Fruit fly (Drosophila melanogaster) whole organism, embryonic: ENCODE data around the gene LUBEL.

Experiments
- BEAF-32 ChIP-seq: fragments of 200-800 bp; sonication (Bioruptor generic); optimal IDR thresholded peaks from 3 replicates; lab custom pipeline; 2017; ENCODE audit warnings: missing biosample characterization, missing genetic modification characterization, mild to moderate bottlenecking, moderate library complexity, missing genetic modification reagents
- CG10209 ChIP-seq: fragments of 200-800 bp; sonication (Bioruptor generic); optimal IDR thresholded peaks from 3 replicates; lab custom pipeline; 2017; ENCODE audit warnings: missing biosample characterization, mild to moderate bottlenecking, missing genetic modification characterization, missing genetic modification reagents
- CG12769 ChIP-seq: fragments of 200-800 bp; sonication (Bioruptor generic); optimal IDR thresholded peaks from 2 replicates; lab custom pipeline; 2019; ENCODE audit warnings: missing biosample characterization, mild to moderate bottlenecking, missing genetic modification characterization, moderate library complexity
- CG13624 ChIP-seq: fragments of 200-800 bp; sonication (Bioruptor generic); optimal IDR thresholded peaks from 2 replicates; lab custom pipeline; 2016; ENCODE audit warnings: missing biosample characterization, missing genetic modification characterization
- CG14710 ChIP-seq: fragments of 200-800 bp; sonication (Bioruptor generic); optimal IDR thresholded peaks from 3 replicates; lab custom pipeline; 2019; ENCODE audit warnings: missing biosample characterization, mild to moderate bottlenecking, missing genetic modification characterization, moderate library complexity
- CG15073 ChIP-seq: fragments of 200-800 bp; sonication (Bioruptor generic); optimal IDR thresholded peaks from 2 replicates; lab custom pipeline; 2016; ENCODE audit warnings: missing biosample characterization, missing genetic modification characterization
- CG15479 ChIP-seq: fragments of 200-800 bp; sonication (Bioruptor generic); optimal IDR thresholded peaks from 3 replicates; lab custom pipeline; 2019; ENCODE audit warnings: missing biosample characterization, mild to moderate bottlenecking, missing genetic modification characterization, moderate library complexity
- CG17568 ChIP-seq: fragments of 200-800 bp; sonication (Bioruptor generic); optimal IDR thresholded peaks from 2 replicates; lab custom pipeline; 2018; ENCODE audit warnings: missing biosample characterization, mild to moderate bottlenecking, missing genetic modification characterization, moderate library complexity
- CG1792 ChIP-seq: fragments of 200-800 bp; sonication (Bioruptor generic); optimal IDR thresholded peaks from 2 replicates; lab custom pipeline; 2016; ENCODE audit warnings: missing biosample characterization, missing genetic modification characterization
- CG2129 ChIP-seq: fragments of 200-800 bp; sonication (Bioruptor generic); IDR thresholded peaks from 2 replicates; pipeline ENCODE4 v1.3.6; 2022; ENCODE audit warnings: missing biosample characterization, missing genetic modification characterization; ENCODE audit not compliant: partially characterized antibody
- CG2875 ChIP-seq: fragments of 200-800 bp; sonication (Bioruptor generic); optimal IDR thresholded peaks from 2 replicates; lab custom pipeline; 2017; ENCODE audit warnings: missing biosample characterization, mild to moderate bottlenecking, missing genetic modification characterization, missing genetic modification reagents
- CG3163 ChIP-seq: fragments of 200-800 bp; sonication (Bioruptor generic); optimal IDR thresholded peaks from 3 replicates; lab custom pipeline; 2016; ENCODE audit warnings: missing biosample characterization, missing genetic modification characterization
- CG34224 ChIP-seq: fragments of 200-800 bp; sonication (Bioruptor generic); IDR thresholded peaks from 3 replicates; pipeline ENCODE4 v1.3.6; 2022; ENCODE audit warnings: missing biosample characterization, missing genetic modification characterization; ENCODE audit not compliant: partially characterized antibody
- CG5180 ChIP-seq: fragments of 200-800 bp; sonication (Bioruptor generic); optimal IDR thresholded peaks from 3 replicates; lab custom pipeline; 2017; ENCODE audit warnings: missing biosample characterization, missing genetic modification characterization, mild to moderate bottlenecking, moderate library complexity, missing genetic modification reagents
- CG6683 ChIP-seq: fragments of 200-800 bp; sonication (Bioruptor generic); optimal IDR thresholded peaks from 2 replicates; lab custom pipeline; 2017; ENCODE audit warnings: missing biosample characterization, mild to moderate bottlenecking, missing genetic modification characterization, missing genetic modification reagents
- CG7556 ChIP-seq: fragments of 200-800 bp; sonication (Bioruptor generic); optimal IDR thresholded peaks from 2 replicates; lab custom pipeline; 2017; ENCODE audit warnings: missing biosample characterization, mild to moderate bottlenecking, missing genetic modification characterization
- CG9215 ChIP-seq: fragments of 200-800 bp; sonication (Bioruptor generic); IDR thresholded peaks from 2 replicates; pipeline ENCODE4 v1.3.6; 2022; ENCODE audit warnings: missing biosample characterization, missing genetic modification characterization
- CG9609 ChIP-seq: fragments of 200-800 bp; sonication (Bioruptor generic); optimal IDR thresholded peaks from 3 replicates; lab custom pipeline; 2016; ENCODE audit warnings: missing biosample characterization, missing genetic modification characterization
- D ChIP-seq, 2 experiments: fragments of 200-800 bp in 1 of 2; fragments of >200 bp in 1 of 2; sonication (Bioruptor generic) in 1 of 2; optimal IDR thresholded peaks; 2 replicates in 1 of 2; 3 replicates in 1 of 2; lab custom pipeline; 2017; ENCODE audit warnings: mild to moderate bottlenecking in 1 of 2, missing biosample characterization in 1 of 2, missing genetic modification characterization in 1 of 2, missing genetic modification reagents in 1 of 2
- Fer1 ChIP-seq: fragments of 200-800 bp; sonication (Bioruptor generic); optimal IDR thresholded peaks from 2 replicates; lab custom pipeline; 2017; ENCODE audit warnings: missing biosample characterization, mild to moderate bottlenecking, missing genetic modification characterization
- H2.0 ChIP-seq: fragments of 200-800 bp; sonication (Bioruptor generic); IDR thresholded peaks from 2 replicates; pipeline ENCODE4 v1.3.6; 2022; ENCODE audit warnings: missing biosample characterization, missing genetic modification characterization
- Lhr ChIP-seq: fragments of 200-800 bp; sonication (Bioruptor generic); optimal IDR thresholded peaks from 3 replicates; lab custom pipeline; 2017; ENCODE audit warnings: mild to moderate bottlenecking, missing biosample characterization, missing genetic modification reagents, missing genetic modification characterization
- MTF-1 ChIP-seq: fragments of 200-800 bp; sonication (Bioruptor generic); optimal IDR thresholded peaks from 2 replicates; lab custom pipeline; 2018; ENCODE audit warnings: missing biosample characterization, mild to moderate bottlenecking, missing genetic modification characterization, borderline replicate concordance
- Oli ChIP-seq: fragments of 200-800 bp; sonication (Bioruptor generic); optimal IDR thresholded peaks from 2 replicates; lab custom pipeline; 2018; ENCODE audit warnings: missing biosample characterization, mild to moderate bottlenecking, missing genetic modification characterization, moderate library complexity
- Rfx ChIP-seq: fragments of 200-800 bp; sonication (Bioruptor generic); IDR thresholded peaks from 2 replicates; pipeline ENCODE4 v1.3.6; 2022; ENCODE audit warnings: missing biosample characterization, missing genetic modification characterization
- Six4 ChIP-seq: fragments of 200-800 bp; sonication (Bioruptor generic); optimal IDR thresholded peaks from 2 replicates; lab custom pipeline; 2016; ENCODE audit warnings: missing biosample characterization, missing genetic modification characterization
- Sry-δ ChIP-seq: fragments of 200-800 bp; sonication (Bioruptor generic); optimal IDR thresholded peaks from 2 replicates; lab custom pipeline; 2016; ENCODE audit warnings: missing biosample characterization, missing genetic modification characterization
- az2 ChIP-seq: fragments of 200-800 bp; sonication (Bioruptor generic); optimal IDR thresholded peaks from 3 replicates; lab custom pipeline; 2016; ENCODE audit warnings: missing biosample characterization, missing genetic modification characterization
- cg ChIP-seq: fragments of 200-800 bp; sonication (Bioruptor generic); optimal IDR thresholded peaks from 3 replicates; lab custom pipeline; 2019; ENCODE audit warnings: missing biosample characterization, mild to moderate bottlenecking, missing genetic modification characterization, moderate library complexity
- dati ChIP-seq: fragments of 200-800 bp; sonication (Bioruptor generic); IDR thresholded peaks from 2 replicates; pipeline ENCODE4 v1.3.6; 2022; ENCODE audit warnings: missing biosample characterization, missing genetic modification characterization
- ems ChIP-seq: fragments of 200-800 bp; sonication (Bioruptor generic); optimal IDR thresholded peaks from 3 replicates; lab custom pipeline; 2016; ENCODE audit warnings: missing biosample characterization, missing genetic modification characterization
- ewg ChIP-seq: fragments of 200-800 bp; sonication (Bioruptor generic); optimal IDR thresholded peaks from 3 replicates; lab custom pipeline; 2017; ENCODE audit warnings: mild to moderate bottlenecking, missing biosample characterization, missing genetic modification reagents, missing genetic modification characterization
- eyg ChIP-seq: fragments of 200-800 bp; sonication (Bioruptor generic); optimal IDR thresholded peaks from 3 replicates; lab custom pipeline; 2016; ENCODE audit warnings: missing biosample characterization, missing genetic modification characterization
- gsb-n ChIP-seq: fragments of 200-800 bp; sonication (Bioruptor generic); optimal IDR thresholded peaks from 3 replicates; lab custom pipeline; 2018; ENCODE audit warnings: missing biosample characterization, mild to moderate bottlenecking, missing genetic modification characterization
- ind ChIP-seq: fragments of 200-800 bp; sonication (Bioruptor generic); optimal IDR thresholded peaks from 3 replicates; lab custom pipeline; 2016; ENCODE audit warnings: missing biosample characterization, missing genetic modification characterization
- kni ChIP-seq: fragments of 200-800 bp; sonication (Bioruptor generic); optimal IDR thresholded peaks from 3 replicates; lab custom pipeline; 2017; ENCODE audit warnings: mild to moderate bottlenecking, missing biosample characterization, missing genetic modification reagents, missing genetic modification characterization
- lab ChIP-seq: fragments of 200-800 bp; sonication (Bioruptor generic); optimal IDR thresholded peaks from 3 replicates; lab custom pipeline; 2017; ENCODE audit warnings: missing biosample characterization, missing genetic modification characterization, mild to moderate bottlenecking, moderate library complexity, missing genetic modification reagents
- onecut ChIP-seq: fragments of 200-800 bp; sonication (Bioruptor generic); IDR thresholded peaks from 2 replicates; pipeline ENCODE4 v1.3.6; 2022; ENCODE audit warnings: missing biosample characterization, missing genetic modification characterization
- phol ChIP-seq: fragments of 200-800 bp; sonication (Bioruptor generic); optimal IDR thresholded peaks from 3 replicates; lab custom pipeline; 2018; ENCODE audit warnings: missing biosample characterization, mild to moderate bottlenecking, missing genetic modification characterization, moderate library complexity
- pros ChIP-seq: fragments of 200-800 bp; sonication (Bioruptor generic); optimal IDR thresholded peaks from 3 replicates; lab custom pipeline; 2019; ENCODE audit warnings: missing biosample characterization, mild to moderate bottlenecking, missing genetic modification characterization, moderate library complexity
- repo ChIP-seq: fragments of 200-800 bp; sonication (Bioruptor generic); optimal IDR thresholded peaks from 2 replicates; lab custom pipeline; 2016; ENCODE audit warnings: missing biosample characterization, missing genetic modification characterization
- sc ChIP-seq, 3 experiments: fragments of >200 bp in 2 of 3; fragments of 200-800 bp in 1 of 3; sonication (Bioruptor generic) in 1 of 3; optimal IDR thresholded peaks; 2 replicates in 2 of 3; 3 replicates in 1 of 3; lab custom pipeline; 2017; ENCODE audit warnings: mild to moderate bottlenecking in 1 of 3, missing biosample characterization in 1 of 3, missing genetic modification characterization in 1 of 3, missing genetic modification reagents in 1 of 3
- slp2 ChIP-seq: fragments of 200-800 bp; sonication (Bioruptor generic); optimal IDR thresholded peaks from 2 replicates; lab custom pipeline; 2016; ENCODE audit warnings: missing biosample characterization, missing genetic modification characterization
- sna ChIP-seq: fragments of 200-800 bp; sonication (Bioruptor generic); IDR thresholded peaks from 2 replicates; pipeline ENCODE4 v1.3.6; 2022; ENCODE audit warnings: missing biosample characterization, missing genetic modification characterization; ENCODE audit not compliant: partially characterized antibody
- ssp ChIP-seq: fragments of 200-800 bp; sonication (Bioruptor generic); IDR thresholded peaks from 2 replicates; pipeline ENCODE4 v1.3.6; 2022; ENCODE audit warnings: missing biosample characterization, missing genetic modification characterization
- sug ChIP-seq: fragments of 200-800 bp; optimal IDR thresholded peaks from 2 replicates; lab custom pipeline; 2019; ENCODE audit warnings: missing biosample characterization, mild to moderate bottlenecking, missing genetic modification characterization, moderate library complexity
- unc-4 ChIP-seq: fragments of 200-800 bp; sonication (Bioruptor generic); IDR thresholded peaks from 2 replicates; pipeline ENCODE4 v1.3.6; 2022; ENCODE audit warnings: missing biosample characterization, missing genetic modification characterization; ENCODE audit not compliant: partially characterized antibody
- vvl ChIP-seq: fragments of 200-800 bp; sonication (Bioruptor generic); IDR thresholded peaks from 2 replicates; pipeline ENCODE4 v1.3.6; 2022; ENCODE audit warnings: missing biosample characterization, missing genetic modification characterization

The LUBEL gene

DNA sequence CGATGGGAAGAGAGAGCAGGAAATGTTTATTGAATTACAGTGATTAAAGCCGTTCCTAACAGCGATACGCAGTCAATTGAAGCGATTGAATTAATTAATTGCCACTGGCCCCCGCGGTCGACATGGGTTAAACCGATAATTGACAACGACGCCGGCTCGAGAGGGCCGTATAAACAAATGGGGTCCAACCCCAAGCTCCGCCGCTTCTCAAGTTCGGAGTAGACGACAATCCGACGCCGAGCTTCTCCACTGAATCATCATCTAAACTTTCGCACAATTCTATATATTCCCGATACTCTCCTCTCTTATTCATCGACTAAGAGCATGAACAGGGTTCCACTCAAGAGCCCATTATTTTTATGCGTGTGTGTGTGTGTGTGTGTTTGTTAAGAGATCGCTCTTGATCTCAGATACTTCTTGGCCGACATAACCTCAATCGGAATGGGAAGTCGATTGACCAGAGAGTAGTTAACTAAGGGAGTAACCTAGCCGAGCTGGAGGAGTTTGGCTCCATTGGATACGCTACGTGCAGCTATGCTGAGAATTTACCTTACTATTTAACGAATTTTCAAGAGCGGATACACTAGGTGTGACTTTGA lies 19.4 kb upstream of the LUBEL start (continued):
- no peak for TF ChIP-seq Oli (tag; lab: Kevin White, UChicago)
- TF ChIP-seq slp2 (GFP tag; lab: Kevin White, UChicago), result no peak
- no peak for TF ChIP-seq phol (tag; lab: Kevin White, UChicago)
- no peak for TF ChIP-seq eyg
- no peak for TF ChIP-seq D (optimal IDR thresholded peaks at IDR 0.05; lab: Kevin White, UChicago)
- TF ChIP-seq D (GFP tag; optimal IDR thresholded peaks at IDR 0.05; lab: Kevin White, UChicago), result no peak
- TF ChIP-seq ssp (GFP tag; lab: Robert Waterston, UW), result no peak
- no peak for TF ChIP-seq ind
- TF ChIP-seq unc-4 (GFP tag; lab: Robert Waterston, UW), result no peak
- TF ChIP-seq Sry-δ, result no peak
- TF ChIP-seq CG1792 (GFP tag; lab: Kevin White, UChicago), result no peak
- TF ChIP-seq sc (optimal IDR thresholded peaks at IDR 0.05; lab: Kevin White, UChicago), result no peak
- TF ChIP-seq sc (GFP tag; optimal IDR thresholded peaks at IDR 0.05; lab: Kevin White, UChicago), result no peak
- peak; percentile 43 for TF ChIP-seq CG12769
- TF ChIP-seq CG14710 (tag; lab: Kevin White, UChicago), result no peak
- no peak for TF ChIP-seq Fer1 (GFP tag; lab: Kevin White, UChicago)
- TF ChIP-seq CG3163 (GFP tag; lab: Kevin White, UChicago), result peak; percentile 99
- TF ChIP-seq kni (GFP tag; lab: Kevin White, UChicago), result peak; percentile 66
- TF ChIP-seq sug (tag; lab: Kevin White, UChicago), result peak; percentile 27
- TF ChIP-seq az2, result no peak
- TF ChIP-seq dati (GFP tag; lab: Robert Waterston, UW), result no peak
- no peak for TF ChIP-seq ewg (GFP tag; lab: Kevin White, UChicago)
- peak; percentile 67 for TF ChIP-seq pros (GFP tag; lab: Kevin White, UChicago)
- TF ChIP-seq CG17568 (GFP tag; lab: Kevin White, UChicago), result peak; percentile 14
- TF ChIP-seq CG2875, result no peak
- no peak for TF ChIP-seq sna (GFP tag; lab: Robert Waterston, UW)
- no peak for TF ChIP-seq CG7556 (GFP tag; lab: Kevin White, UChicago)
- no peak for TF ChIP-seq lab (GFP tag; lab: Kevin White, UChicago)
- TF ChIP-seq CG5180 (GFP tag; lab: Kevin White, UChicago), result peak; percentile 34
- TF ChIP-seq repo, result no peak
- TF ChIP-seq CG34224, result no peak
- no peak for TF ChIP-seq ems (GFP tag; lab: Kevin White, UChicago)
- TF ChIP-seq H2.0, result no peak
- TF ChIP-seq CG2129 (GFP tag; lab: Robert Waterston, UW), result no peak
- TF ChIP-seq BEAF-32 (GFP tag; lab: Kevin White, UChicago), result no peak
- TF ChIP-seq onecut (GFP tag; lab: Robert Waterston, UW), result no peak
- TF ChIP-seq cg (GFP tag; lab: Kevin White, UChicago), result peak; percentile 79
- TF ChIP-seq CG9215 (GFP tag; lab: Robert Waterston, UW), result no peak
- no peak for TF ChIP-seq CG6683
- TF ChIP-seq CG15073 (GFP tag; lab: Kevin White, UChicago), result no peak
- TF ChIP-seq gsb-n (tag; lab: Kevin White, UChicago), result peak; percentile 4
- TF ChIP-seq Six4 (GFP tag; lab: Kevin White, UChicago), result no peak
- no peak; the same call in 1 of the 2 replicates for TF ChIP-seq vvl (GFP tag; lab: Robert Waterston, UW)
- no peak for TF ChIP-seq CG15479 (GFP tag; lab: Kevin White, UChicago)
- no peak for TF ChIP-seq CG10209
- no peak for TF ChIP-seq Rfx (GFP tag; lab: Robert Waterston, UW)
- TF ChIP-seq Lhr (GFP tag; lab: Kevin White, UChicago), result no peak
- no peak for TF ChIP-seq CG9609 (GFP tag; lab: Kevin White, UChicago)
- TF ChIP-seq CG13624 (GFP tag; lab: Kevin White, UChicago), result no peak
- TF ChIP-seq MTF-1 (GFP tag; lab: Kevin White, UChicago), result no peak
